Worm (Caenorhabditis elegans): ENCODE results near the gene C30F2.5.
"Not testable (repeated sequence)": the region's sequence is repeated elsewhere in the genome, so short reads cannot be mapped to it uniquely, and the experiment has no call there.

The C30F2.5 gene

DNA sequence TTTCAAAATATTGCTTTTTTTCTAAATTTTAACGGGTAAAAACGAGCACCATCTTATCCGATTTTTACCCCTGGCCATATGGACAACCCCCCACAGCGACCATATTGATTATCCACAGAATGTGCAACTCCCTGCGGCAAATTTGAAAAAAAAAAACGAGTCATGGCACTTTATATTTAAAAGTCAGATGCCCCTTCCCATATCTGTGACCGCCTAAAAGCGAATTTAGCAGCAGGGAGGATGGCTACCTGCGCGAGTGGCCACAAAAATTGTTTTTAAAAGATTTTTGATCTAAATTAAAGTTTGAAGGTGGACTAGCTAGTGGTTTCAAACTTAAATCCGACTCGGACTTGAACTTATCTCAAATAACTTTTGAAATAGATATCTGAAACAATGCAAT is 38.1 kb upstream of the C30F2.5 start (continued):
- TF ChIP-seq snu-23 (GFP tag; optimal IDR thresholded peaks at IDR 0.05) (peak; percentile 99), nhr-47 (tag; optimal IDR thresholded peaks at IDR 0.05) (peak; percentile 99), fkh-4 (tag; optimal IDR thresholded peaks at IDR 0.05; ENCODE audit: borderline replicate concordance) (peak; percentile 82)

DNA sequence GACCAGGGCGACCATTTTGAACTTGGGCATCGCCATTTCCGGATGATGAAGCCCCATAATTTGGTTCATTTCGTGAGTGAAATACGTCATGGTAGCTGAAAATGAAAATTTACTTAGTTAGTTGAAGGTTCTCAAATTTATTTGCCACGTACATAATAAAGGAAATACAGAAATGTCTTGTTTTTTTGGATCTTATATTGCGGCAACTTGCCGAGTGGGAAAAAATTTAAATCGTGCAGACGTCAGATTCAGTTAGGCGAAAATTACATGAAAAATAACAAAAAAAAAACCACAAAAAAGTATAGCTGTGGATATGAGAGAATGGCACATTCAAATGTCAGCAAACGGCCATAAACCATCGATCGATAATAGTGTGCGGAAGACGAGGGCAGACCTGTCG is 35.6 kb upstream of the C30F2.5 start, which contains the start of gene T27A8.2:
Gene T27A8.2, minus strand, starts transcription at position 101 of the 400 bp plus-strand sequence.
- no peak for TF ChIP-seq snu-23 (GFP tag; optimal IDR thresholded peaks at IDR 0.05)
- no peak for TF ChIP-seq ets-5 (GFP tag; IDR thresholded peaks at IDR 0.05)
- no peak for TF ChIP-seq hpl-2 (GFP tag; optimal IDR thresholded peaks at IDR 0.05)
- TF ChIP-seq mab-9 (GFP tag; IDR thresholded peaks at IDR 0.05): no peak
- TF ChIP-seq alr-1 (tag; optimal IDR thresholded peaks at IDR 0.05; ENCODE audit: borderline replicate concordance): no peak
- no peak for TF ChIP-seq dpl-1 (GFP tag; optimal IDR thresholded peaks at IDR 0.05)
- TF ChIP-seq nhr-90 (tag; optimal IDR thresholded peaks at IDR 0.05; ENCODE audit: poor library complexity): no peak
- no peak for TF ChIP-seq rnt-1 (tag; optimal IDR thresholded peaks at IDR 0.05)
- TF ChIP-seq sup-37 (GFP tag; optimal IDR thresholded peaks at IDR 0.05): no peak
- no peak for TF ChIP-seq fkh-4 (tag; optimal IDR thresholded peaks at IDR 0.05; ENCODE audit: borderline replicate concordance)

DNA sequence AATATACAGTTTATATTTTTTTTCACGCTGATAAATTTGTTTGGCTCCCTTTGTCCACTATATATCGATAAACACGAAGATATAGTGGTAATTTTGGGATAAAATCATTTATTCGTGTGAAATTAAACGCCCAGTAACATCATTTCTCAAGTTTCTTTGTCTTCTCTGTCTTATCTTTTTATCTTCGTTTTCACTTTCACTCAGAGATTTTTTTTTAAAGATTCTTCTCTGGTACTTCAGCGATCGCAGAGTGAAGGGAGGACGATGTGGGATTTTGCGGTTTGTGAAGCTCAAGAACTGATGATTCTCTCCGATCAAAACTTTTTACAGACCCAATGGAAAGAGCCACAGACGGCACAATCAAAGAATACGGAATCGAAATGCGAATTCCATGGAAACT is 32.1 kb upstream of the C30F2.5 start, which contains the start of gene T27A8.3:
Gene T27A8.3, plus strand, starts transcription at position 301 of the 400 bp plus-strand sequence.
- not testable (repeated sequence) for TF ChIP-seq C34B4.2, nhr-47, unc-30 (tag; optimal IDR thresholded peaks at IDR 0.05)

DNA sequence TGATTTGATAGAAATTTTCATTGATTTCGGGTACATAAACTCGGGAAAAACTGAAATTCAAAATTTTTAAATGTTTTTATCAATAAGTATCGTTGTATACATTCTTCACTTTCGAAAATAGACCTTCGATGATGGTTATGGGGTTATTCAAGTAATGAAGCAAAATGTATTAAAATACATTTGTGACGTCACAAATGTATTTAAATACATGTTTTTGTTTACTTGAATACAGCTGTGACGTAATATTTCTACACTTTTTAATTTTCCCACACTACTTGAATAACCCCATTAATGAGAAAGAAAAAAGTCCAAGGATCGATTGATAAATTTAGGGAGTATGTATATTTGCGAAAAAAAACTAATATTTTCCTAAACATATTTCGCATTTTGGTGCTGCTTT is 26.5 kb upstream of the C30F2.5 start:
- no peak for TF ChIP-seq hlh-17 (GFP tag; optimal IDR thresholded peaks at IDR 0.05; ENCODE audit: borderline replicate concordance)
- no peak for TF ChIP-seq efl-1 (optimal IDR thresholded peaks at IDR 0.05)
- peak in 1 of 2 experiments; percentile 9 for TF ChIP-seq efl-1 (GFP tag; optimal IDR thresholded peaks at IDR 0.05 in 1 of 2)

DNA sequence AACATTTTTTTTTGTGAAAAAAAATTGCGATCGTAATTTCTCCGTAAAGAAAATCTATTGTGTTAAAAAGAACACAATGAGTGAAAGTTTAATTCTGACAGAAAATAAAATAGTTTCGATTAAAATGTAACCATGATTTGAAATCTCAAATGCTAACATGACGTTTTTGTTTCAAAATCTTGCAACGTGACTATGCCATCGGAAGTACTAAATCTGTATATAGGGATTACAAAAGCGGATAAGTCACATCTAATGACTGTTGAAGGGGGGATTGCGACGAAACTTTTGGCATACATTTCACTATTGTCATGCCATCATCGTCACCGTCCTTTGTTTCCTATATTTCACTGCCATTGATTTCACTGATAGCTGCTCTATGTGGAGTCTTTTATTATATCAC is 21.9 kb upstream of the C30F2.5 start, which contains the start of gene col-187:
Gene col-187, plus strand, starts transcription at position 301 of the 400 bp plus-strand sequence.
- TF ChIP-seq lin-14 (GFP tag; optimal IDR thresholded peaks at IDR 0.05): no peak
- no peak for TF ChIP-seq dsc-1 (tag; optimal IDR thresholded peaks at IDR 0.05)
- no peak for TF ChIP-seq nhr-20 (tag; optimal IDR thresholded peaks at IDR 0.05)
- no peak for TF ChIP-seq ama-1 (optimal IDR thresholded peaks at IDR 0.05)
- TF ChIP-seq aly-2 (tag; optimal IDR thresholded peaks at IDR 0.05): no peak
- no peak for TF ChIP-seq egl-13 (tag; optimal IDR thresholded peaks at IDR 0.05)

DNA sequence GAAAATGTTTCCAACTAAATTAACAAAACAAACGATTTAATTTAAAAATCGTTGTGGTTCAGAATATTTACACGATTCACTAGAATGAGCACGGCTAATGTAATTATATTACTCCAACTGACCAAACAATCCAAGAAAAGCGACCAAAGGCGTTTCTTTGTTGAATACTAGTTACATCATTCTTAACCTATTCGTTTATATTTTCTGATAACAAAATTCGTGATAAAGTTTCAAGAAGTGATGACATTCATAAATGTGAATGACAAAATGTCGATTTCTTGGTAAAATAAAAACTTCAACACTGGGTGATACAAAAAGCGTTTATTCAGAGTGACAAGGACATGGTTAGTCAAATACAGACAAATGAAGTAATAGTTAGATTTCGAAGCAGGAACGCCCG is 18.0 kb upstream of the C30F2.5 start, which contains the start of gene C30F2.4:
Gene C30F2.4, minus strand, starts transcription at position 101 of the 400 bp plus-strand sequence.
- no peak for TF ChIP-seq lin-39 (tag; optimal IDR thresholded peaks at IDR 0.05)
- no peak for TF ChIP-seq unc-62 (GFP tag; optimal IDR thresholded peaks at IDR 0.05)
- TF ChIP-seq ztf-4 (tag; optimal IDR thresholded peaks at IDR 0.05): no peak
- no peak for TF ChIP-seq hlh-4 (tag; optimal IDR thresholded peaks at IDR 0.05)
- no peak for TF ChIP-seq efl-1 (optimal IDR thresholded peaks at IDR 0.05)
- peak in 1 of 2 experiments; percentile 65 for TF ChIP-seq efl-1 (GFP tag; optimal IDR thresholded peaks at IDR 0.05 in 1 of 2)
- TF ChIP-seq elt-2 (tag; optimal IDR thresholded peaks at IDR 0.05): no peak

DNA sequence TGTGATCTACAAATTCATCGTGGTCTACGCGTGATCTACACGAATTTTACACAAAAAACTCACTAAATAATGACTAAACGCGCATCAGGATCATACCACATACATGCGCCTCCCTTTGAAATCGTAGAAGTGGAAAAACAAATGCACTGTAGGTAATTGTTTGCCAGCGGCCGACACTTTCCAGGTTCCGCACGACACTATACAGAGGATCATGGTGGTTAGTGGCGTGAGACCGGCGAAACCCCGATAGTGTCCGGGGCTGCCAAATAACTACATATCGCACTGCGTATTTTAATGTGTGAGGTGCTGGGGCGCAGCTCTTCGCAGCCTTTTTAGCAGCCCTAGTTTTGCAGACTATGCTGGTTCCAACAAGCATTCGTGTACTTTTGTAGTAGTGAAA is 15.8 kb upstream of the C30F2.5 start:
- TF ChIP-seq efl-1 (optimal IDR thresholded peaks at IDR 0.05): no peak
- TF ChIP-seq efl-1 (GFP tag; optimal IDR thresholded peaks at IDR 0.05 in 1 of 2): peak in 1 of 2 experiments; percentile 0
- TF ChIP-seq dsc-1 (tag; optimal IDR thresholded peaks at IDR 0.05): no peak

DNA sequence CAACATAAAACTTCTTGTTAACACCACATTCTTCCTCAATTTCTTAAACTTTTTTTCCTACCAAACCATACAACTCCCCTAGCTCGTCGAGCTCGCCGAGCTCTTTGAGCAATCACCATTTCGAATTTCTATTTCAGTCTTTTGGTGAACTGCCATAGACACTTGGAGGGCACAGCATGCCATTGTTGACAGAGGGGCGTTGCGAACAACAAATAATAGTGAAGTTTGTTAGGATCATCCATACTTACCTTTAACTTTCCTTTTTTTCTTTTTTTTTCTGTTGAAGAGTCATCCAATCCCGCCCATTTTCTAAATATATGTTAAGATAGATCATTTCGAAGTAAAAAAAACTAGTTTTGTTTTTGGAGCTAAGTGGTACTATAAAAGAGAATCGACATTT is 12.4 kb upstream of the C30F2.5 start, which contains the start of gene idpp-14:
Gene idpp-14, plus strand, starts transcription at position 324 of the 400 bp plus-strand sequence.
- TF ChIP-seq nhr-77 (tag; optimal IDR thresholded peaks at IDR 0.05) (peak; percentile 12), tbx-2 (tag; optimal IDR thresholded peaks at IDR 0.05) (no peak)

Measured in whole organism, L1 larva.